Worm (Caenorhabditis elegans) whole organism, L2 larva: Measurements from ENCODE around the gene cone-1.

Source experiments
- C34F6.9 ChIP-seq: fragments of 150-350 bp; optimal IDR thresholded peaks from 2 replicates; lab custom pipeline; 2014; ENCODE audit warnings: missing biosample characterization, missing genetic modification characterization
- F13H6.1 ChIP-seq: sonication (generic microtip); optimal IDR thresholded peaks from 2 replicates; lab custom pipeline; 2016; ENCODE audit warnings: missing genetic modification characterization, missing compliant biosample characterization
- R02D3.7 ChIP-seq: fragments of 150-350 bp; optimal IDR thresholded peaks from 2 replicates; lab custom pipeline; 2014; ENCODE audit warnings: missing biosample characterization, missing genetic modification characterization
- Y55F3AM.14 ChIP-seq: fragments of 200-800 bp; sonication (Bioruptor generic); optimal IDR thresholded peaks from 2 replicates; lab custom pipeline; 2018; ENCODE audit warnings: mild to moderate bottlenecking, missing genetic modification characterization, missing compliant biosample characterization
- ZK546.5 ChIP-seq: sonication (generic microtip); optimal IDR thresholded peaks from 2 replicates; lab custom pipeline; 2017; ENCODE audit warnings: missing biosample characterization, missing genetic modification characterization
- alr-1 ChIP-seq: fragments of 150-350 bp; optimal IDR thresholded peaks from 2 replicates; lab custom pipeline; 2014; ENCODE audit warnings: missing biosample characterization, missing genetic modification characterization
- aly-2 ChIP-seq: fragments of 150-350 bp; optimal IDR thresholded peaks from 2 replicates; lab custom pipeline; 2014; ENCODE audit warnings: missing biosample characterization, missing genetic modification characterization
- ama-1 ChIP-seq: fragments of 150-350 bp; optimal IDR thresholded peaks from 2 replicates; lab custom pipeline; 2018; ENCODE audit warnings: inconsistent platforms
- blmp-1 ChIP-seq: sonication (generic microtip); optimal IDR thresholded peaks from 2 replicates; lab custom pipeline; 2017; ENCODE audit warnings: missing genetic modification characterization, mild to moderate bottlenecking, missing compliant biosample characterization, antibody characterized with exemption, moderate library complexity; ENCODE audit not compliant: insufficient read depth
- ceh-16 ChIP-seq: fragments of 150-350 bp; optimal IDR thresholded peaks from 2 replicates; lab custom pipeline; 2014; ENCODE audit warnings: missing biosample characterization, missing genetic modification characterization
- ceh-82 ChIP-seq: fragments of 150-350 bp; optimal IDR thresholded peaks from 2 replicates; lab custom pipeline; 2014; ENCODE audit warnings: missing biosample characterization, missing genetic modification characterization
- crh-2 ChIP-seq: sonication (generic microtip); optimal IDR thresholded peaks from 2 replicates; lab custom pipeline; 2017; ENCODE audit warnings: missing biosample characterization, missing genetic modification characterization
- dmd-4 ChIP-seq: sonication (generic microtip); optimal IDR thresholded peaks from 2 replicates; lab custom pipeline; 2017; ENCODE audit warnings: missing biosample characterization, missing genetic modification characterization
- egl-27 ChIP-seq: sonication (generic microtip); optimal IDR thresholded peaks from 3 replicates; lab custom pipeline; 2017; ENCODE audit warnings: missing biosample characterization, missing genetic modification reagents, missing genetic modification characterization
- elt-1 ChIP-seq: fragments of 150-350 bp; optimal IDR thresholded peaks from 2 replicates; lab custom pipeline; 2014; ENCODE audit warnings: missing biosample characterization, missing genetic modification characterization
- elt-3 ChIP-seq: sonication (generic microtip); optimal IDR thresholded peaks from 2 replicates; lab custom pipeline; 2017; ENCODE audit warnings: missing biosample characterization, missing genetic modification characterization
- fos-1 ChIP-seq: fragments of 150-350 bp; optimal IDR thresholded peaks from 2 replicates; lab custom pipeline; 2014; ENCODE audit warnings: missing biosample characterization, missing genetic modification characterization
- gmeb-1 ChIP-seq: fragments of 150-350 bp; optimal IDR thresholded peaks from 2 replicates; lab custom pipeline; 2014; ENCODE audit warnings: missing biosample characterization, missing genetic modification characterization
- lin-11 ChIP-seq: fragments of 150-350 bp; sonication (generic microtip); optimal IDR thresholded peaks from 2 replicates; lab custom pipeline; 2014; ENCODE audit warnings: missing biosample characterization, missing genetic modification characterization, inconsistent platforms, mixed read lengths
- lin-13 ChIP-seq: fragments of 150-350 bp; optimal IDR thresholded peaks from 2 replicates; lab custom pipeline; 2014; ENCODE audit warnings: missing biosample characterization, missing genetic modification reagents, missing genetic modification characterization
- lin-39 ChIP-seq: fragments of 150-350 bp; optimal IDR thresholded peaks from 2 replicates; lab custom pipeline; 2014; ENCODE audit warnings: missing biosample characterization, missing genetic modification reagents, missing genetic modification characterization
- lsy-2 ChIP-seq, 2 experiments: fragments of 150-350 bp in 1 of 2; sonication (generic microtip) in 1 of 2; optimal IDR thresholded peaks; 2 replicates each; lab custom pipeline; 2014 to 2017; ENCODE audit warnings: missing biosample characterization in 2 of 2, missing genetic modification characterization in 2 of 2
- mab-5 ChIP-seq: fragments of 150-350 bp; optimal IDR thresholded peaks from 2 replicates; lab custom pipeline; 2014; ENCODE audit warnings: missing biosample characterization, missing genetic modification characterization
- mbf-1 ChIP-seq: sonication (generic microtip); optimal IDR thresholded peaks from 2 replicates; lab custom pipeline; 2017; ENCODE audit warnings: missing biosample characterization, missing genetic modification characterization
- mdl-1 ChIP-seq, 2 experiments: fragments of 150-350 bp in 1 of 2; sonication (generic microtip) in 1 of 2; optimal IDR thresholded peaks; 2 replicates each; lab custom pipeline; 2017; ENCODE audit warnings: missing biosample characterization in 2 of 2, missing genetic modification characterization in 2 of 2
- nhr-10 ChIP-seq: sonication (generic microtip); optimal IDR thresholded peaks from 2 replicates; lab custom pipeline; 2017; ENCODE audit warnings: missing biosample characterization, missing genetic modification characterization
- nhr-11 ChIP-seq: fragments of 150-350 bp; optimal IDR thresholded peaks from 2 replicates; lab custom pipeline; 2014; ENCODE audit warnings: missing biosample characterization, missing genetic modification characterization
- nhr-12 ChIP-seq: fragments of 150-350 bp; optimal IDR thresholded peaks from 2 replicates; lab custom pipeline; 2014; ENCODE audit warnings: missing biosample characterization, missing genetic modification characterization
- nhr-129 ChIP-seq: fragments of 150-350 bp; optimal IDR thresholded peaks from 2 replicates; lab custom pipeline; 2014; ENCODE audit warnings: missing biosample characterization, missing genetic modification characterization
- nhr-21 ChIP-seq: fragments of 150-350 bp; optimal IDR thresholded peaks from 2 replicates; lab custom pipeline; 2014; ENCODE audit warnings: missing biosample characterization, missing genetic modification characterization
- nhr-23 ChIP-seq: fragments of 150-350 bp; optimal IDR thresholded peaks from 2 replicates; lab custom pipeline; 2014; ENCODE audit warnings: missing biosample characterization, missing genetic modification reagents, missing genetic modification characterization
- nhr-237 ChIP-seq: fragments of 150-350 bp; optimal IDR thresholded peaks from 2 replicates; lab custom pipeline; 2014; ENCODE audit warnings: missing biosample characterization, missing genetic modification characterization
- nhr-25 ChIP-seq: fragments of 150-350 bp; sonication (generic microtip); optimal IDR thresholded peaks from 3 replicates; lab custom pipeline; 2014; ENCODE audit warnings: missing biosample characterization, missing genetic modification characterization
- nhr-6 ChIP-seq: fragments of 150-350 bp; optimal IDR thresholded peaks from 2 replicates; lab custom pipeline; 2014; ENCODE audit warnings: missing biosample characterization, missing genetic modification characterization
- nhr-77 ChIP-seq: fragments of 150-350 bp; optimal IDR thresholded peaks from 2 replicates; lab custom pipeline; 2014; ENCODE audit warnings: missing biosample characterization, missing genetic modification characterization
- peb-1 ChIP-seq: fragments of 150-350 bp; optimal IDR thresholded peaks from 2 replicates; lab custom pipeline; 2014; ENCODE audit warnings: missing biosample characterization, missing genetic modification characterization
- sem-4 ChIP-seq: fragments of 150-350 bp; optimal IDR thresholded peaks from 2 replicates; lab custom pipeline; 2014; ENCODE audit warnings: missing biosample characterization, missing genetic modification reagents, missing genetic modification characterization
- skn-1 ChIP-seq: sonication (generic microtip); optimal IDR thresholded peaks from 2 replicates; lab custom pipeline; 2017; ENCODE audit warnings: missing biosample characterization, missing genetic modification characterization
- sma-3 ChIP-seq: sonication (generic microtip); optimal IDR thresholded peaks from 2 replicates; lab custom pipeline; 2016; ENCODE audit warnings: missing genetic modification reagents, missing genetic modification characterization, missing compliant biosample characterization
- sma-9 ChIP-seq, 2 experiments: fragments of 150-350 bp in 1 of 2; sonication (generic microtip) in 1 of 2; optimal IDR thresholded peaks; 2 replicates each; lab custom pipeline; 2014 to 2016; ENCODE audit warnings: missing genetic modification characterization in 2 of 2, mild to moderate bottlenecking in 1 of 2, missing biosample characterization in 1 of 2, missing compliant biosample characterization in 1 of 2, missing genetic modification reagents in 1 of 2, moderate library complexity in 1 of 2
- snpc-4 ChIP-seq: fragments of 150-350 bp; optimal IDR thresholded peaks from 2 replicates; lab custom pipeline; 2014; ENCODE audit warnings: missing biosample characterization, missing genetic modification characterization
- unc-39 ChIP-seq: fragments of 150-350 bp; optimal IDR thresholded peaks from 2 replicates; lab custom pipeline; 2014; ENCODE audit warnings: missing biosample characterization, missing genetic modification characterization
- unc-55 ChIP-seq: fragments of 150-350 bp; sonication (generic microtip); optimal IDR thresholded peaks from 3 replicates; lab custom pipeline; 2014; ENCODE audit warnings: missing biosample characterization, missing genetic modification reagents, missing genetic modification characterization
- unc-62 ChIP-seq: fragments of 150-350 bp; optimal IDR thresholded peaks from 2 replicates; lab custom pipeline; 2014; ENCODE audit warnings: missing biosample characterization, missing genetic modification reagents, missing genetic modification characterization
- zag-1 ChIP-seq: fragments of 150-350 bp; optimal IDR thresholded peaks from 2 replicates; lab custom pipeline; 2014; ENCODE audit warnings: missing biosample characterization, missing genetic modification characterization
- ztf-1 ChIP-seq: fragments of 200-800 bp; sonication (Bioruptor generic); conservative IDR thresholded peaks from 2 replicates; pipeline ENCODE4 v1.3.6; 2022; ENCODE audit warnings: missing genetic modification characterization, missing compliant biosample characterization
- ztf-11 ChIP-seq: sonication (generic microtip); optimal IDR thresholded peaks from 2 replicates; lab custom pipeline; 2017; ENCODE audit warnings: missing biosample characterization, missing genetic modification characterization
- ztf-4 ChIP-seq: fragments of 150-350 bp; optimal IDR thresholded peaks from 2 replicates; lab custom pipeline; 2014; ENCODE audit warnings: missing biosample characterization, missing genetic modification characterization

cone-1 gene

ce11 chrIII:2577982-2578381, 47.6 kb downstream of the cone-1 start:
- TF ChIP-seq lin-13 (GFP tag; lab: Kevin White, UChicago) (no peak), sma-9 (GFP tag; optimal IDR thresholded peaks at IDR 0.05; lab: Kevin White, UChicago) (no peak), sma-9 (tag; optimal IDR thresholded peaks at IDR 0.05; lab: Kevin White, UChicago) (no peak)

DNA sequence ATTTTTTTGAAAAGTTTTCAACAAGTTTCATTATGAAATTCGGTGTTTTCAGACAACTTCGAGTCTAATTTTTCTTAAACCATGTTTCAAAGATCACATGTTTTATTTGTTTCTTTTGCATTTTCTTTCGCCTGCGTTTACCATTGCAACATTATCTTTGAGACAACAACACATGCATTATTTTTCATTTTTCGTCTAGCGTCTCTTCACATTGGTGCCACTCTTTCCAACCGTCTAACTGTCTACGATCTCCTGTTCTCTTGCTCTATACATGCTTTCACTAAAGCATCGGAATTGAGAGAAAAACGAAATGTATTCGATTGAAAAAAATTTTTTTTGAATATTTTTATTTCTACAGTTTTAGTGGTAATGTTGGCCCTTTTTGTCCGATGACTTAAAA, 48.1 kb downstream of the cone-1 start:
- TF ChIP-seq C34F6.9 (tag; lab: Kevin White, UChicago) (peak; percentile 90), dmd-4 (tag; lab: Kevin White, UChicago) (no peak), lin-39 (no peak), nhr-12 (tag; lab: Kevin White, UChicago) (no peak), snpc-4 (no peak), mab-5 (peak; percentile 21), F13H6.1 (peak; percentile 49), nhr-6 (tag; lab: Kevin White, UChicago) (no peak), nhr-10 (no peak), nhr-129 (tag; lab: Kevin White, UChicago) (peak; percentile 39), peb-1 (tag; lab: Kevin White, UChicago) (no peak), ztf-11 (no peak), unc-55 (GFP tag; lab: Kevin White, UChicago) (peak; percentile 84), nhr-77 (tag; lab: Kevin White, UChicago) (no peak), nhr-11 (tag; lab: Kevin White, UChicago) (no peak), egl-27 (tag; lab: Kevin White, UChicago) (no peak), elt-1 (tag; lab: Kevin White, UChicago) (no peak), nhr-21 (tag; lab: Kevin White, UChicago) (peak; percentile 5), unc-62 (GFP tag; lab: Kevin White, UChicago) (no peak), ztf-4 (tag; lab: Kevin White, UChicago) (no peak), ceh-82 (tag; lab: Kevin White, UChicago) (no peak), R02D3.7 (tag; lab: Kevin White, UChicago) (no peak), nhr-237 (no peak), crh-2 (tag; lab: Kevin White, UChicago) (peak; percentile 68), fos-1 (peak; percentile 52), nhr-25 (tag; lab: Kevin White, UChicago) (peak; percentile 28), gmeb-1 (tag; lab: Kevin White, UChicago) (peak; percentile 53), sem-4 (tag; lab: Kevin White, UChicago) (no peak), zag-1 (tag; lab: Kevin White, UChicago) (no peak), ama-1 (lab: Kevin White, UChicago) (no peak), elt-3 (tag; lab: Kevin White, UChicago) (no peak), nhr-23 (tag; lab: Kevin White, UChicago) (no peak), aly-2 (tag; lab: Kevin White, UChicago) (no peak), ZK546.5 (no peak), blmp-1 (tag; lab: Kevin White, UChicago) (peak; percentile 71), ceh-16 (tag; lab: Kevin White, UChicago) (no peak), alr-1 (tag; lab: Kevin White, UChicago) (no peak), Y55F3AM.14 (no peak), ztf-1 (GFP tag; lab: Robert Waterston, UW) (no peak), sma-9 (GFP tag; optimal IDR thresholded peaks at IDR 0.05; lab: Kevin White, UChicago) (peak; percentile 76), sma-9 (tag; optimal IDR thresholded peaks at IDR 0.05; lab: Kevin White, UChicago) (no peak), sma-3 (peak; percentile 3), unc-39 (no peak), lin-11 (no peak), lin-13 (GFP tag; lab: Kevin White, UChicago) (peak; percentile 59), skn-1 (tag; lab: Kevin White, UChicago) (no peak), mbf-1 (no peak), mdl-1 (tag; optimal IDR thresholded peaks at IDR 0.05; lab: Kevin White, UChicago) (peak; percentile 17 to 29), lsy-2 (tag; optimal IDR thresholded peaks at IDR 0.05; lab: Kevin White, UChicago) (peak in 1 of 2 experiments; percentile 78)
